Worm (Caenorhabditis elegans) whole organism, L2 larva: ENCODE results near the gene che-12.

ENCODE experiments used
- C34F6.9 ChIP-seq: fragments of 150-350 bp; optimal IDR thresholded peaks from 2 replicates; lab custom pipeline; 2014; ENCODE audit warnings: missing biosample characterization, missing genetic modification characterization
- F13H6.1 ChIP-seq: sonication (generic microtip); optimal IDR thresholded peaks from 2 replicates; lab custom pipeline; 2016; ENCODE audit warnings: missing genetic modification characterization, missing compliant biosample characterization
- R02D3.7 ChIP-seq: fragments of 150-350 bp; optimal IDR thresholded peaks from 2 replicates; lab custom pipeline; 2014; ENCODE audit warnings: missing biosample characterization, missing genetic modification characterization
- Y55F3AM.14 ChIP-seq: fragments of 200-800 bp; sonication (Bioruptor generic); optimal IDR thresholded peaks from 2 replicates; lab custom pipeline; 2018; ENCODE audit warnings: mild to moderate bottlenecking, missing genetic modification characterization, missing compliant biosample characterization
- ZK546.5 ChIP-seq: sonication (generic microtip); optimal IDR thresholded peaks from 2 replicates; lab custom pipeline; 2017; ENCODE audit warnings: missing biosample characterization, missing genetic modification characterization
- alr-1 ChIP-seq: fragments of 150-350 bp; optimal IDR thresholded peaks from 2 replicates; lab custom pipeline; 2014; ENCODE audit warnings: missing biosample characterization, missing genetic modification characterization
- blmp-1 ChIP-seq: sonication (generic microtip); optimal IDR thresholded peaks from 2 replicates; lab custom pipeline; 2017; ENCODE audit warnings: missing genetic modification characterization, mild to moderate bottlenecking, missing compliant biosample characterization, antibody characterized with exemption, moderate library complexity; ENCODE audit not compliant: insufficient read depth
- ceh-16 ChIP-seq: fragments of 150-350 bp; optimal IDR thresholded peaks from 2 replicates; lab custom pipeline; 2014; ENCODE audit warnings: missing biosample characterization, missing genetic modification characterization
- ceh-82 ChIP-seq: fragments of 150-350 bp; optimal IDR thresholded peaks from 2 replicates; lab custom pipeline; 2014; ENCODE audit warnings: missing biosample characterization, missing genetic modification characterization
- crh-2 ChIP-seq: sonication (generic microtip); optimal IDR thresholded peaks from 2 replicates; lab custom pipeline; 2017; ENCODE audit warnings: missing biosample characterization, missing genetic modification characterization
- dmd-4 ChIP-seq: sonication (generic microtip); optimal IDR thresholded peaks from 2 replicates; lab custom pipeline; 2017; ENCODE audit warnings: missing biosample characterization, missing genetic modification characterization
- egl-27 ChIP-seq: sonication (generic microtip); optimal IDR thresholded peaks from 3 replicates; lab custom pipeline; 2017; ENCODE audit warnings: missing biosample characterization, missing genetic modification reagents, missing genetic modification characterization
- elt-1 ChIP-seq: fragments of 150-350 bp; optimal IDR thresholded peaks from 2 replicates; lab custom pipeline; 2014; ENCODE audit warnings: missing biosample characterization, missing genetic modification characterization
- elt-3 ChIP-seq: sonication (generic microtip); optimal IDR thresholded peaks from 2 replicates; lab custom pipeline; 2017; ENCODE audit warnings: missing biosample characterization, missing genetic modification characterization
- fos-1 ChIP-seq: fragments of 150-350 bp; optimal IDR thresholded peaks from 2 replicates; lab custom pipeline; 2014; ENCODE audit warnings: missing biosample characterization, missing genetic modification characterization
- lin-11 ChIP-seq: fragments of 150-350 bp; sonication (generic microtip); optimal IDR thresholded peaks from 2 replicates; lab custom pipeline; 2014; ENCODE audit warnings: missing biosample characterization, missing genetic modification characterization, inconsistent platforms, mixed read lengths
- lin-13 ChIP-seq: fragments of 150-350 bp; optimal IDR thresholded peaks from 2 replicates; lab custom pipeline; 2014; ENCODE audit warnings: missing biosample characterization, missing genetic modification reagents, missing genetic modification characterization
- lsy-2 ChIP-seq, 2 experiments: fragments of 150-350 bp in 1 of 2; sonication (generic microtip) in 1 of 2; optimal IDR thresholded peaks; 2 replicates each; lab custom pipeline; 2014 to 2017; ENCODE audit warnings: missing biosample characterization in 2 of 2, missing genetic modification characterization in 2 of 2
- mab-5 ChIP-seq: fragments of 150-350 bp; optimal IDR thresholded peaks from 2 replicates; lab custom pipeline; 2014; ENCODE audit warnings: missing biosample characterization, missing genetic modification characterization
- mbf-1 ChIP-seq: sonication (generic microtip); optimal IDR thresholded peaks from 2 replicates; lab custom pipeline; 2017; ENCODE audit warnings: missing biosample characterization, missing genetic modification characterization
- mdl-1 ChIP-seq, 2 experiments: fragments of 150-350 bp in 1 of 2; sonication (generic microtip) in 1 of 2; optimal IDR thresholded peaks; 2 replicates each; lab custom pipeline; 2017; ENCODE audit warnings: missing biosample characterization in 2 of 2, missing genetic modification characterization in 2 of 2
- nhr-10 ChIP-seq: sonication (generic microtip); optimal IDR thresholded peaks from 2 replicates; lab custom pipeline; 2017; ENCODE audit warnings: missing biosample characterization, missing genetic modification characterization
- nhr-12 ChIP-seq: fragments of 150-350 bp; optimal IDR thresholded peaks from 2 replicates; lab custom pipeline; 2014; ENCODE audit warnings: missing biosample characterization, missing genetic modification characterization
- nhr-21 ChIP-seq: fragments of 150-350 bp; optimal IDR thresholded peaks from 2 replicates; lab custom pipeline; 2014; ENCODE audit warnings: missing biosample characterization, missing genetic modification characterization
- nhr-23 ChIP-seq: fragments of 150-350 bp; optimal IDR thresholded peaks from 2 replicates; lab custom pipeline; 2014; ENCODE audit warnings: missing biosample characterization, missing genetic modification reagents, missing genetic modification characterization
- nhr-25 ChIP-seq: fragments of 150-350 bp; sonication (generic microtip); optimal IDR thresholded peaks from 3 replicates; lab custom pipeline; 2014; ENCODE audit warnings: missing biosample characterization, missing genetic modification characterization
- nhr-6 ChIP-seq: fragments of 150-350 bp; optimal IDR thresholded peaks from 2 replicates; lab custom pipeline; 2014; ENCODE audit warnings: missing biosample characterization, missing genetic modification characterization
- nhr-77 ChIP-seq: fragments of 150-350 bp; optimal IDR thresholded peaks from 2 replicates; lab custom pipeline; 2014; ENCODE audit warnings: missing biosample characterization, missing genetic modification characterization
- peb-1 ChIP-seq: fragments of 150-350 bp; optimal IDR thresholded peaks from 2 replicates; lab custom pipeline; 2014; ENCODE audit warnings: missing biosample characterization, missing genetic modification characterization
- sem-4 ChIP-seq: fragments of 150-350 bp; optimal IDR thresholded peaks from 2 replicates; lab custom pipeline; 2014; ENCODE audit warnings: missing biosample characterization, missing genetic modification reagents, missing genetic modification characterization
- skn-1 ChIP-seq: sonication (generic microtip); optimal IDR thresholded peaks from 2 replicates; lab custom pipeline; 2017; ENCODE audit warnings: missing biosample characterization, missing genetic modification characterization
- sma-3 ChIP-seq: sonication (generic microtip); optimal IDR thresholded peaks from 2 replicates; lab custom pipeline; 2016; ENCODE audit warnings: missing genetic modification reagents, missing genetic modification characterization, missing compliant biosample characterization
- sma-9 ChIP-seq, 2 experiments: fragments of 150-350 bp in 1 of 2; sonication (generic microtip) in 1 of 2; optimal IDR thresholded peaks; 2 replicates each; lab custom pipeline; 2014 to 2016; ENCODE audit warnings: missing genetic modification characterization in 2 of 2, mild to moderate bottlenecking in 1 of 2, missing biosample characterization in 1 of 2, missing compliant biosample characterization in 1 of 2, missing genetic modification reagents in 1 of 2, moderate library complexity in 1 of 2
- snpc-4 ChIP-seq: fragments of 150-350 bp; optimal IDR thresholded peaks from 2 replicates; lab custom pipeline; 2014; ENCODE audit warnings: missing biosample characterization, missing genetic modification characterization
- unc-39 ChIP-seq: fragments of 150-350 bp; optimal IDR thresholded peaks from 2 replicates; lab custom pipeline; 2014; ENCODE audit warnings: missing biosample characterization, missing genetic modification characterization
- unc-55 ChIP-seq: fragments of 150-350 bp; sonication (generic microtip); optimal IDR thresholded peaks from 3 replicates; lab custom pipeline; 2014; ENCODE audit warnings: missing biosample characterization, missing genetic modification reagents, missing genetic modification characterization
- ztf-1 ChIP-seq: fragments of 200-800 bp; sonication (Bioruptor generic); conservative IDR thresholded peaks from 2 replicates; pipeline ENCODE4 v1.3.6; 2022; ENCODE audit warnings: missing genetic modification characterization, missing compliant biosample characterization
- ztf-11 ChIP-seq: sonication (generic microtip); optimal IDR thresholded peaks from 2 replicates; lab custom pipeline; 2017; ENCODE audit warnings: missing biosample characterization, missing genetic modification characterization
- ztf-4 ChIP-seq: fragments of 150-350 bp; optimal IDR thresholded peaks from 2 replicates; lab custom pipeline; 2014; ENCODE audit warnings: missing biosample characterization, missing genetic modification characterization

che-12 gene

ce11 chrV:10338305-10338992 is 31.3 kb upstream of the che-12 start, which contains the start of gene arx-2:
arx-2 (minus strand) TSS chrV:10338355.
- TF ChIP-seq lsy-2 (tag; optimal IDR thresholded peaks at IDR 0.05; lab: Kevin White, UChicago) (peak in 1 of 2 experiments; percentile 66), elt-1 (tag; lab: Kevin White, UChicago) (no peak), C34F6.9 (tag; lab: Kevin White, UChicago) (peak; percentile 65), fos-1 (peak; percentile 32), lin-13 (GFP tag; lab: Kevin White, UChicago) (peak; percentile 30)

DNA sequence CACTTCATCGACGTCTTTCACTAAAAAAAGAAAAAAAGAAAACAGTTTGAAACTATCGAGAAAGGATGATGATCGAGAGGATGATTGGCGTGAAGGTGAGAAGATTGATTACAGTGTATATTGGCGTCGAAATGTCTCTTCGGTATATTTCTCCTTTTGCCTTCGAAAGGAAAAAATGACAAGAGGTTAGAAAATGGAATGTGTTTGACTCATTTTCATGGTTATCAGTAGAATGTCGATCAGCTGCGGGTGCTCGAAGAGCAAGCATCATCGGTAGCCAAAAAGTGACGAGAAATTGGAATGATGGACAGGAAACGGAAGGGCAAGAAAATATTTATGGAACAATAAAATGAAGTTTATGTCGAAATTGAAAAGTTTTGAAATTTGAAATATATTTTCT is 26.7 kb upstream of the che-12 start:
- TF ChIP-seq elt-1 (tag; lab: Kevin White, UChicago) (no peak), sma-9 (GFP tag; optimal IDR thresholded peaks at IDR 0.05; lab: Kevin White, UChicago) (peak; percentile 28), sma-9 (tag; optimal IDR thresholded peaks at IDR 0.05; lab: Kevin White, UChicago) (no peak), ztf-4 (tag; lab: Kevin White, UChicago) (no peak), sma-3 (GFP tag; lab: Kevin White, UChicago) (peak; percentile 23), egl-27 (no peak), peb-1 (tag; lab: Kevin White, UChicago) (no peak), blmp-1 (tag; lab: Kevin White, UChicago) (no peak), nhr-21 (no peak), nhr-23 (tag; lab: Kevin White, UChicago) (no peak), F13H6.1 (tag; lab: Kevin White, UChicago) (no peak), dmd-4 (tag; lab: Kevin White, UChicago) (no peak), mab-5 (no peak), ceh-82 (tag; lab: Kevin White, UChicago) (no peak), nhr-6 (tag; lab: Kevin White, UChicago) (no peak), mdl-1 (tag; optimal IDR thresholded peaks at IDR 0.05; lab: Kevin White, UChicago) (no peak), ztf-11 (tag; lab: Kevin White, UChicago) (no peak), nhr-25 (tag; lab: Kevin White, UChicago) (no peak), sem-4 (no peak), fos-1 (peak; percentile 73)

ce11 chrV:10332012-10332411 is 24.8 kb upstream of the che-12 start, which contains the start of gene crm-1:
crm-1 (minus strand) TSS chrV:10332112.
- no peak for TF ChIP-seq unc-55
- no peak for TF ChIP-seq ztf-4 (tag; lab: Kevin White, UChicago)
- TF ChIP-seq crh-2: no peak
- TF ChIP-seq nhr-77 (tag; lab: Kevin White, UChicago): no peak
- no peak for TF ChIP-seq ztf-11 (tag; lab: Kevin White, UChicago)
- TF ChIP-seq blmp-1 (tag; lab: Kevin White, UChicago): no peak
- no peak for TF ChIP-seq ZK546.5 (tag; lab: Kevin White, UChicago)
- TF ChIP-seq peb-1 (tag; lab: Kevin White, UChicago): no peak
- no peak for TF ChIP-seq alr-1 (tag; lab: Kevin White, UChicago)

DNA sequence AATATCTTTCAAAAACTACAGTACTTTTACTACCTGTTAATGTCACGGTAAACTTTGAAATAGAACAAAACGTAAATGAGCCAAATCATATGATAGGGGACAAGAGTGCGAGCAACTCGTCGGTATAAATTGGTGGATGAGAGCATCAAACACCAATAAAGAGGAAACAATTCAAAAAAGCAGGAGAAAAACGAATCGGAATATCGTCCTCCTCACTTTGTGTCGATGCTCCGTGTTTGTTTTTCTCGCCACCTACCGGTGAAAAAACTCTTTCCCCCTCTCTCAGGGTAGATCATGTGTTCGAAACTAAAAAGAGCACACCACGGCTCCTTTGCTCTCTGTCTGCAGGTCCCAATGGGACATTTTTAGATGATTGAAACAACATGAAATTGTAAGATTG is 20.9 kb upstream of the che-12 start:
- TF ChIP-seq mbf-1 (tag; lab: Kevin White, UChicago) (no peak), F13H6.1 (tag; lab: Kevin White, UChicago) (peak; percentile 8)
- TF ChIP-seq, all 48 proteins: peak for 1

DNA sequence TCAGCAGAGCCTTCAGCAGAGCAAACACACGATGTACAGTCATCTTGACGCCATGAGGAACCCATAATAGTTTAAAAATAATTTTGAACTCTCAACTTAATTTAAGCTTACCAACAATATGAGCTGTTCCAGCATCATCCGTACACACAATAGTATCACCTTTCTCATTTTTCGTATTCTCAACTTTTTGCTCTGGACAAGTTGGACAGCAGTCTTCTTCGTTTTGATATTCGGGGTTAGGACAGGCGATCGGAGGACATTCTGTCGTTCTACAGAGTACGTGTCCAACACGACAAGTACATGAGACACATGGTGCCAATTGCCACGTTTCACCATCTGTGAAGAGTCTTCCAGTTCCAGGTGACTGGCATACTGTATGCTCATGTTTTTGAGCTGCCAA is 16.4 kb upstream of the che-12 start:
- TF ChIP-seq nhr-10 (tag; lab: Kevin White, UChicago) (no peak), ztf-1 (GFP tag; lab: Robert Waterston, UW) (no peak), snpc-4 (tag; lab: Kevin White, UChicago) (no peak), alr-1 (tag; lab: Kevin White, UChicago) (no peak), ceh-16 (tag; lab: Kevin White, UChicago) (no peak), unc-55 (no peak), egl-27 (no peak), unc-39 (tag; lab: Kevin White, UChicago) (no peak), Y55F3AM.14 (GFP tag; lab: Kevin White, UChicago) (no peak), skn-1 (tag; lab: Kevin White, UChicago) (no peak), C34F6.9 (tag; lab: Kevin White, UChicago) (no peak), elt-3 (tag; lab: Kevin White, UChicago) (no peak), R02D3.7 (tag; lab: Kevin White, UChicago) (no peak), nhr-12 (tag; lab: Kevin White, UChicago) (no peak), crh-2 (no peak), nhr-23 (tag; lab: Kevin White, UChicago) (no peak), nhr-21 (no peak), lin-11 (tag; lab: Kevin White, UChicago) (no peak)
- TF ChIP-seq, all 48 proteins: peak for 0
